Worm (Caenorhabditis elegans) whole organism, young adult: ENCODE measurements around the gene hil-1.
A peak's percentile ranks its signal among the peaks of the same experiment; 100 is the strongest.

Experiments
- B0336.3 ChIP-seq: fragments of 200-800 bp; sonication (Bioruptor generic); IDR thresholded peaks from 2 replicates; pipeline ENCODE4 v1.3.6; 2022; ENCODE audit warnings: missing genetic modification characterization, missing compliant biosample characterization
- F10E7.11 ChIP-seq: sonication (generic microtip); optimal IDR thresholded peaks from 2 replicates; lab custom pipeline; 2017; ENCODE audit warnings: mild to moderate bottlenecking, missing genetic modification characterization, moderate library complexity, missing compliant biosample characterization
- F37B4.10 ChIP-seq: fragments of 200-800 bp; sonication (Bioruptor generic); IDR thresholded peaks from 2 replicates; pipeline ENCODE4 v1.3.6; 2022; ENCODE audit warnings: missing genetic modification characterization, missing compliant biosample characterization
- F57C9.4 ChIP-seq: sonication (generic microtip); optimal IDR thresholded peaks from 2 replicates; lab custom pipeline; 2017; ENCODE audit warnings: mild to moderate bottlenecking, missing genetic modification characterization, missing compliant biosample characterization
- K12H6.12 ChIP-seq: fragments of 200-800 bp; sonication (Bioruptor generic); optimal IDR thresholded peaks from 2 replicates; lab custom pipeline; 2018; ENCODE audit warnings: mild to moderate bottlenecking, missing genetic modification characterization, missing compliant biosample characterization
- Y53G8AR.9 ChIP-seq: fragments of 200-800 bp; sonication (Bioruptor generic); conservative IDR thresholded peaks from 2 replicates; pipeline ENCODE4 v1.3.6; 2022; ENCODE audit warnings: missing genetic modification reagents, missing genetic modification characterization, missing compliant biosample characterization
- aptf-2 ChIP-seq: fragments of 200-800 bp; sonication (Bioruptor generic); conservative IDR thresholded peaks from 2 replicates; pipeline ENCODE4 v1.3.6; 2022; ENCODE audit warnings: missing genetic modification reagents, missing genetic modification characterization, missing compliant biosample characterization
- aptf-3 ChIP-seq: fragments of 200-800 bp; sonication (Bioruptor generic); IDR thresholded peaks from 2 replicates; pipeline ENCODE4 v1.3.6; 2022; ENCODE audit warnings: missing genetic modification characterization, missing compliant biosample characterization
- attf-3 ChIP-seq: fragments of 200-800 bp; sonication (Bioruptor generic); conservative IDR thresholded peaks from 2 replicates; pipeline ENCODE4 v1.3.6; 2022; ENCODE audit warnings: missing genetic modification reagents, missing genetic modification characterization, missing compliant biosample characterization
- attf-6 ChIP-seq: fragments of 200-800 bp; sonication (Bioruptor generic); IDR thresholded peaks from 2 replicates; pipeline ENCODE4 v1.3.6; 2022; ENCODE audit warnings: missing genetic modification reagents, missing genetic modification characterization, missing compliant biosample characterization
- chd-7 ChIP-seq: sonication (generic microtip); optimal IDR thresholded peaks from 2 replicates; lab custom pipeline; 2016; ENCODE audit warnings: mild to moderate bottlenecking, missing genetic modification characterization, moderate library complexity, missing compliant biosample characterization
- dox-1 ChIP-seq: fragments of 200-800 bp; sonication (Bioruptor generic); IDR thresholded peaks from 2 replicates; pipeline ENCODE4 v1.3.6; 2022; ENCODE audit warnings: missing genetic modification reagents, missing genetic modification characterization, missing compliant biosample characterization
- egrh-3 ChIP-seq: fragments of 200-800 bp; sonication (Bioruptor generic); IDR thresholded peaks from 2 replicates; pipeline ENCODE4 v1.3.6; 2022; ENCODE audit warnings: missing genetic modification reagents, missing genetic modification characterization, missing compliant biosample characterization
- ets-4 ChIP-seq: fragments of 200-800 bp; sonication (Bioruptor generic); optimal IDR thresholded peaks from 2 replicates; lab custom pipeline; 2018; ENCODE audit warnings: mild to moderate bottlenecking, missing genetic modification characterization, missing compliant biosample characterization
- hmg-20 ChIP-seq: fragments of 200-800 bp; sonication (Bioruptor generic); IDR thresholded peaks from 2 replicates; pipeline ENCODE4 v1.3.6; 2022; ENCODE audit warnings: missing genetic modification reagents, missing genetic modification characterization, missing compliant biosample characterization
- hrde-1 ChIP-seq: sonication (generic microtip); optimal IDR thresholded peaks from 2 replicates; lab custom pipeline; 2016; ENCODE audit warnings: missing genetic modification characterization, mild to moderate bottlenecking, missing compliant biosample characterization, moderate library complexity, missing genotype, missing genetic modification reagents, borderline replicate concordance
- hsf-1 ChIP-seq: fragments of 200-800 bp; sonication (Bioruptor generic); IDR thresholded peaks from 2 replicates; pipeline ENCODE4 v1.3.6; 2022; ENCODE audit warnings: missing genetic modification reagents, missing genetic modification characterization, missing compliant biosample characterization
- let-526 ChIP-seq: fragments of 200-800 bp; sonication (Bioruptor generic); IDR thresholded peaks from 2 replicates; pipeline ENCODE4 v1.3.6; 2022; ENCODE audit warnings: missing genetic modification reagents, missing genetic modification characterization, missing compliant biosample characterization
- let-607 ChIP-seq, 2 experiments: fragments of 200-800 bp in 1 of 2; sonication (Bioruptor generic) in 1 of 2; sonication (generic microtip) in 1 of 2; optimal IDR thresholded peaks; 2 replicates each; lab custom pipeline; 2016 to 2018; ENCODE audit warnings: mild to moderate bottlenecking in 2 of 2, missing compliant biosample characterization in 2 of 2, missing genetic modification characterization in 2 of 2, moderate library complexity in 2 of 2, missing genotype in 1 of 2
- lin-35 ChIP-seq, 3 experiments: fragments of 150-350 bp in 2 of 3; sonication (generic microtip) in 1 of 3; optimal IDR thresholded peaks; 2 replicates each; lab custom pipeline; 2014 to 2018; ENCODE audit warnings: missing biosample characterization in 3 of 3, missing genetic modification characterization in 3 of 3, missing genetic modification reagents in 3 of 3
- mel-28 ChIP-seq: sonication (generic microtip); optimal IDR thresholded peaks from 2 replicates; lab custom pipeline; 2016; ENCODE audit warnings: borderline replicate concordance, mild to moderate bottlenecking, missing genetic modification characterization, missing compliant biosample characterization
- nfya-1 ChIP-seq: sonication (generic microtip); optimal IDR thresholded peaks from 2 replicates; lab custom pipeline; 2017; ENCODE audit warnings: antibody characterized with exemption, missing compliant biosample characterization, missing genetic modification characterization, borderline replicate concordance; ENCODE audit not compliant: insufficient read depth
- nfya-2 ChIP-seq: fragments of 200-800 bp; sonication (Bioruptor generic); IDR thresholded peaks from 2 replicates; pipeline ENCODE4 v1.3.6; 2022; ENCODE audit warnings: missing genetic modification reagents, missing genetic modification characterization, missing compliant biosample characterization
- nfyb-1 ChIP-seq: fragments of 200-800 bp; sonication (Bioruptor generic); IDR thresholded peaks from 2 replicates; pipeline ENCODE4 v1.3.6; 2022; ENCODE audit warnings: missing genetic modification reagents, missing genetic modification characterization, missing compliant biosample characterization
- nhr-90 ChIP-seq: sonication (generic microtip); optimal IDR thresholded peaks from 2 replicates; lab custom pipeline; 2016; ENCODE audit warnings: missing genotype, mild to moderate bottlenecking, missing genetic modification characterization, missing compliant biosample characterization
- rcor-1 ChIP-seq: fragments of 200-800 bp; sonication (Bioruptor generic); IDR thresholded peaks from 2 replicates; pipeline ENCODE4 v1.3.6; 2022; ENCODE audit warnings: missing genetic modification reagents, missing genetic modification characterization, missing compliant biosample characterization
- repo-1 ChIP-seq: sonication (generic microtip); optimal IDR thresholded peaks from 2 replicates; lab custom pipeline; 2017; ENCODE audit warnings: mild to moderate bottlenecking, missing genetic modification characterization, missing compliant biosample characterization
- sea-2 ChIP-seq: fragments of 200-800 bp; sonication (Bioruptor generic); IDR thresholded peaks from 2 replicates; pipeline ENCODE4 v1.3.6; 2022; ENCODE audit warnings: missing genetic modification characterization, missing compliant biosample characterization
- snpc-1.1 ChIP-seq: sonication (generic microtip); optimal IDR thresholded peaks from 2 replicates; lab custom pipeline; 2017; ENCODE audit warnings: missing genetic modification characterization, mild to moderate bottlenecking, missing compliant biosample characterization, antibody characterized with exemption, moderate library complexity, missing genotype, missing genetic modification reagents; ENCODE audit not compliant: insufficient read depth
- snpc-1.3 ChIP-seq: sonication (generic microtip); optimal IDR thresholded peaks from 2 replicates; lab custom pipeline; 2017; ENCODE audit warnings: missing genetic modification characterization, mild to moderate bottlenecking, missing compliant biosample characterization, antibody characterized with exemption, moderate library complexity, missing genotype, missing genetic modification reagents; ENCODE audit not compliant: insufficient read depth
- sptf-2 ChIP-seq: fragments of 200-800 bp; sonication (Bioruptor generic); optimal IDR thresholded peaks from 2 replicates; lab custom pipeline; 2018; ENCODE audit warnings: mild to moderate bottlenecking, missing genetic modification characterization, missing compliant biosample characterization
- tbp1 ChIP-seq: fragments of 200-800 bp; sonication (Bioruptor generic); optimal IDR thresholded peaks from 2 replicates; lab custom pipeline; 2018; ENCODE audit warnings: mild to moderate bottlenecking, missing genetic modification characterization, missing compliant biosample characterization
- tlf-1 ChIP-seq: fragments of 200-800 bp; sonication (Bioruptor generic); optimal IDR thresholded peaks from 2 replicates; lab custom pipeline; 2018; ENCODE audit warnings: mild to moderate bottlenecking, missing genetic modification characterization, missing compliant biosample characterization
- unc-62 ChIP-seq: fragments of 150-350 bp; optimal IDR thresholded peaks from 2 replicates; lab custom pipeline; 2014; ENCODE audit warnings: missing biosample characterization, missing genetic modification reagents, missing genetic modification characterization
- zim-3 ChIP-seq: sonication (generic microtip); optimal IDR thresholded peaks from 2 replicates; lab custom pipeline; 2017; ENCODE audit warnings: mild to moderate bottlenecking, missing genetic modification characterization, moderate library complexity, missing compliant biosample characterization

The hil-1 gene

DNA sequence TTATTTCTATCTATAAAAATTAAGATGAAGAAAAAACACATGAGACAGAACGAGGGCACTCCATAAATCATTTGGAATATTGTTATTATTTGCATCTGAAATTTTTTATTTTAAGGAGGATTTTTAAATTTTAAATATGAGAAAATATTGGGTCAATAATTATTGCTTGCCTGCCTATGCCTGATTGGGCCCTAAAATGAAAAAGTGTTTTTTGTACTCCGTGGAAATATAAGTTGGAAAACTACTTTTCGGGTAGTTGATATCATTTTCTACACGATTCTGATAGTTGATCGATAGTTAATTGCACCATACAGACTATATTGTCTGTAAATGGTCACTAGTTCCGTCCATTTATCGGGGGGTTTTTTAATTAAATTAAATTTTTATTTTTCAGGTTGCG, 21.3 kb upstream of the hil-1 start, which contains the start of gene srg-55:
Gene srg-55 (minus strand): TSS at position 101 of the 400 bp plus-strand sequence.
- TF ChIP-seq attf-6 (GFP tag; lab: Robert Waterston, UW) (no peak), nfya-2 (GFP tag; lab: Robert Waterston, UW) (no peak), hrde-1 (tag; lab: Kevin White, UChicago) (no peak), lin-35 (GFP tag; optimal IDR thresholded peaks at IDR 0.05; lab: Kevin White, UChicago) (no peak), repo-1 (tag; lab: Kevin White, UChicago) (no peak)

DNA sequence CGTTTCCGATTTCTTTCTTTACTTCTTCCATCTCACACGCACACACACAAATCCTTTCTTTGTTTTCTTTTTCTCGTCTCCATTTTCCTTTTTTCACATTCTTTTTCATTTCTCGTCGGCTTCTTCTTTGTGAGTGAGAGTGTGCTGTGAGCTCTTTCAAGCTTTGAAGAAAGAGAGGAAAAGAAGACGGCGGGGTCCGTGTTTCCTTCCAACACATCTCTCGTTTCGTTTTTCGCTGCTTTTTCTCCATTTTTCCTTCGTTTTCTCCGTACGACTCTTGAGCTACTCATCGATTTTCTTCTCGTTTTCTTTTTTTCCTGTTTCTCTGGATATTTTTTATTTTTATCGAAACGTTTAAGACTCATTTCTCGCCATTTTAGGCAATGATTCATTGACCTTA, 19.4 kb upstream of the hil-1 start:
- TF ChIP-seq tlf-1 (GFP tag; lab: Kevin White, UChicago) (no peak), K12H6.12 (peak; percentile 21)

DNA sequence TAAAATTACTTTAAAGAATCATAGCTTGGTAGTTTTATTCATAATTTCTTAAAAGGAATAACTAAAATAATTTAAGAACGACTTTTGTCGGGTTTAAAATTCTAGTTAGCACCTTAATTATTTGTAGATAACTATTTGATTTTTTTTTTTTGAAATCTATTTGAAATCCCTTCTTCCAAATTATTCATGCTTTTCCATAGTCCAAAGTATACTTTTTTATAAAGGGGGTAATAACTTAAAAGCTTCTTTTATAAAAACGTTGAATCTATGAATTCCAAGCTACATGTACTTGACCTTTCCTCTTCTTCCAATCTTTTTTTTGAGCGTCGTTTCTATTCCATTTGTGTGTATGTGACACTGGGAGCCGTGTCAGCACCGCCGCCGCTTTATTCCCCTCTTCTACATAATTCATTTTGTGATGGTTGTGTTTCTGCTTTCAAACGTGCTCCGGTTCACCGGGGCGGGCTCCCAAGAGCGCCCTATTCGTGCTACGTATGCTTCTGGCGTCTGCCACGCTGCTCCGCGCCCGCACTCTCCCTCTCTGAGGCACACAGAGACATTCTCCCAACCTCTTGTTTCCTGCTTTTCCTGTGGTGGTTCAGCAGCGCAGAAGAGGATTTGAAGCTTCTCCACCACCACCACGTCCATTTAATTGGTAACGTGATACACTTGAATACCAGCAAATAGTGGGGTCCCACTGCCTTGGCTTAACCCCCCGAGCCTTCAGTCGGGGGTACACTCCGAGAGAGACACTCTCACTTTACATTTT, 15.9 kb upstream of the hil-1 start:
- TF ChIP-seq nfyb-1 (GFP tag; lab: Robert Waterston, UW) (0 out of 2 replicates have a peak, but pooled peaks have one; percentile 28), ets-4 (no peak), Y53G8AR.9 (GFP tag; lab: Robert Waterston, UW) (no peak), hsf-1 (no peak), snpc-1.1 (no peak), let-607 (tag; optimal IDR thresholded peaks at IDR 0.05; lab: Kevin White, UChicago) (no peak), snpc-1.3 (tag; lab: Kevin White, UChicago) (no peak), F37B4.10 (no peak), hmg-20 (GFP tag; lab: Robert Waterston, UW) (0 out of 2 replicates have a peak, but pooled peaks have one; percentile 17), aptf-3 (GFP tag; lab: Robert Waterston, UW) (peak; percentile 57; the same call in 1 of the 2 replicates), sptf-2 (no peak), tbp1 (no peak), egrh-3 (GFP tag; lab: Robert Waterston, UW) (peak; percentile 43; the same call in 1 of the 2 replicates), aptf-2 (no peak), attf-3 (GFP tag; lab: Robert Waterston, UW) (no peak)

DNA sequence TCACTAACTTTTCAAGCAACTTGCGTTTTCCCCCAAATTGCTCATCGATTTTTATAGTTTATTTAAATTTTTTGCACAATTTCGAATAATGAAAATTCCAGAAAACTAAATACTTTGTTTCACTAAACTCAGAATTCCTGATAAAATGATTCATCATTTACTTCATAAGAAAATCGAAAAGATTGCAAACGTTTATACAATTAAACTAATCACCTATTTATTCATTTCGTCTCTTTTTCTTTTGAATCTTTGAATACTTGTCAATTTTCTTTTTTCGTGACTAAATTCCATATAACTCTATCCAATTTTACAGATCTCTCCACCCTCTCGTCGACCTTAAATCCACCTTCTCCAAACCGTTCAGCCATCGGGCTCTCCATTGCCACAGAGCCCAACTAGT, 13.0 kb upstream of the hil-1 start, which contains the start of gene C30G7.2:
Gene C30G7.2 (plus strand): TSS at position 301 of the 400 bp plus-strand sequence.
- TF ChIP-seq B0336.3 (GFP tag; lab: Robert Waterston, UW): no peak
- TF ChIP-seq sea-2 (GFP tag; lab: Robert Waterston, UW): no peak
- no peak for TF ChIP-seq zim-3
- TF ChIP-seq nfyb-1 (GFP tag; lab: Robert Waterston, UW): no peak
- no peak for TF ChIP-seq nfya-1
- TF ChIP-seq F57C9.4 (tag; lab: Kevin White, UChicago): no peak
- no peak for TF ChIP-seq rcor-1
- no peak for TF ChIP-seq nhr-90 (tag; lab: Kevin White, UChicago)
- TF ChIP-seq dox-1 (GFP tag; lab: Robert Waterston, UW): no peak
- TF ChIP-seq unc-62 (GFP tag; lab: Kevin White, UChicago): no peak
- TF ChIP-seq let-526 (GFP tag; lab: Robert Waterston, UW): no peak
- no peak for TF ChIP-seq mel-28 (tag; lab: Kevin White, UChicago)
- TF ChIP-seq aptf-3 (GFP tag; lab: Robert Waterston, UW): no peak
- TF ChIP-seq F10E7.11 (tag; lab: Kevin White, UChicago): no peak
- TF ChIP-seq chd-7 (tag; lab: Kevin White, UChicago): no peak
